Fruit fly (Drosophila melanogaster): ENCODE results near the gene CycJ.

dm6 chr3L:3496593-3496992, 30.4 kb downstream of the CycJ start:
- no peak for TF ChIP-seq Ets21C (GFP tag; optimal IDR thresholded peaks at IDR 0.05)
- TF ChIP-seq ss (GFP tag; optimal IDR thresholded peaks at IDR 0.05) = no peak
- TF ChIP-seq Blimp-1 (GFP tag; optimal IDR thresholded peaks at IDR 0.05) = no peak
- no peak for TF ChIP-seq CG6854 (GFP tag; optimal IDR thresholded peaks at IDR 0.05)

Measured in whole organism, prepupa.